Fruit fly (Drosophila melanogaster): ENCODE results near the gene cal1.

Gene cal1

dm6 chr3R:17079859-17080255 lies 8.2 kb upstream of the cal1 start, which contains the start of the genes Keap1 and kuk (continued):
- TF ChIP-seq CG8924 (tag; optimal IDR thresholded peaks at IDR 0.05) (no peak), dm (GFP tag; optimal IDR thresholded peaks at IDR 0.05) (peak; percentile 86), Xrp1 (GFP tag; IDR thresholded peaks at IDR 0.05) (peak; percentile 49), wek (GFP tag; optimal IDR thresholded peaks at IDR 0.05) (no peak), Hr51 (GFP tag; optimal IDR thresholded peaks at IDR 0.05) (peak in 1 of 2 experiments; percentile 69), Mad (GFP tag; optimal IDR thresholded peaks at IDR 0.05) (peak; percentile 72), CG34224 (GFP tag; IDR thresholded peaks at IDR 0.05; ENCODE audit: partially characterized antibody) (peak; percentile 53), Fer3 (tag; optimal IDR thresholded peaks at IDR 0.05) (peak; percentile 34), scrt (GFP tag; optimal IDR thresholded peaks at IDR 0.05) (peak; percentile 35), Pdp1 (GFP tag; optimal IDR thresholded peaks at IDR 0.05) (peak; percentile 58 to 82), CG1832 (GFP tag; optimal IDR thresholded peaks at IDR 0.05) (no peak), CG31388 (GFP tag; optimal IDR thresholded peaks at IDR 0.05) (no peak), wor (GFP tag; IDR thresholded peaks at IDR 0.05) (no peak), CG3281 (GFP tag; optimal IDR thresholded peaks at IDR 0.05) (no peak), Hr78 (GFP tag; optimal IDR thresholded peaks at IDR 0.05) (no peak), NK7.1 (GFP tag; optimal IDR thresholded peaks at IDR 0.05) (no peak), Doc2 (GFP tag; IDR thresholded peaks at IDR 0.05) (no peak), Aef1 (GFP tag; IDR thresholded peaks at IDR 0.05) (no peak), HmgZ (tag; optimal IDR thresholded peaks at IDR 0.05) (peak; percentile 73), Camta (GFP tag; optimal IDR thresholded peaks at IDR 0.05) (peak; percentile 65), btn (GFP tag; optimal IDR thresholded peaks at IDR 0.05) (no peak), CG12155 (GFP tag; optimal IDR thresholded peaks at IDR 0.05) (peak; percentile 58), CG2678 (tag; optimal IDR thresholded peaks at IDR 0.05) (peak; percentile 12), repo (GFP tag; optimal IDR thresholded peaks at IDR 0.05) (peak; percentile 27), Atf3 (GFP tag; optimal IDR thresholded peaks at IDR 0.05) (peak; percentile 48), Sox102F (GFP tag; optimal IDR thresholded peaks at IDR 0.05) (peak; percentile 22), MBD-R2 (GFP tag; IDR thresholded peaks at IDR 0.05) (peak; percentile 42), CG17829 (tag; optimal IDR thresholded peaks at IDR 0.05) (peak; percentile 43), gce (GFP tag; IDR thresholded peaks at IDR 0.05) (no peak), CG18476 (GFP tag; optimal IDR thresholded peaks at IDR 0.05) (peak; percentile 68), CG30403 (GFP tag; optimal IDR thresholded peaks at IDR 0.05) (peak; percentile 73), Fer2 (tag; optimal IDR thresholded peaks at IDR 0.05) (peak; percentile 46), dmrt99B (tag; optimal IDR thresholded peaks at IDR 0.05) (no peak), sens (GFP tag) (peak; percentile 89), Vsx1 (GFP tag; optimal IDR thresholded peaks at IDR 0.05) (no peak), kah (GFP tag; optimal IDR thresholded peaks at IDR 0.05) (no peak), CG10565 (GFP tag; optimal IDR thresholded peaks at IDR 0.05) (no peak), CG10147 (GFP tag; optimal IDR thresholded peaks at IDR 0.05) (no peak), CG7987 (GFP tag; optimal IDR thresholded peaks at IDR 0.05) (no peak), CG11696 (GFP tag; IDR thresholded peaks at IDR 0.05) (no peak), CG4730 (GFP tag; IDR thresholded peaks at IDR 0.05) (no peak), Ravus (GFP tag; IDR thresholded peaks at IDR 0.05) (no peak), CG12391 (tag; optimal IDR thresholded peaks at IDR 0.05) (peak; percentile 79), rib (GFP tag; IDR thresholded peaks at IDR 0.05) (0 out of 2 replicates have a peak, but pooled peaks have one; percentile 17), Abd-B (GFP tag; optimal IDR thresholded peaks at IDR 0.05) (no peak), sim (GFP tag; IDR thresholded peaks at IDR 0.05) (no peak), vnd (GFP tag; IDR thresholded peaks at IDR 0.05; ENCODE audit: partially characterized antibody) (peak; percentile 70), CG9609 (GFP tag; optimal IDR thresholded peaks at IDR 0.05) (peak; percentile 53), gem (tag; optimal IDR thresholded peaks at IDR 0.05) (peak; percentile 61), nom (GFP tag; optimal IDR thresholded peaks at IDR 0.05) (no peak)

All from whole organism, embryonic.